Fruit fly (Drosophila melanogaster) whole organism, embryonic: ENCODE data around the gene Aasdh.

Source experiments
- BEAF-32 ChIP-seq: fragments of 200-800 bp; sonication (Bioruptor generic); optimal IDR thresholded peaks from 3 replicates; lab custom pipeline; 2017; ENCODE audit warnings: missing biosample characterization, missing genetic modification characterization, mild to moderate bottlenecking, moderate library complexity, missing genetic modification reagents
- CG10147 ChIP-seq: fragments of 200-800 bp; sonication (Bioruptor generic); optimal IDR thresholded peaks from 2 replicates; lab custom pipeline; 2019; ENCODE audit warnings: missing biosample characterization, mild to moderate bottlenecking, missing genetic modification characterization, moderate library complexity
- CG10209 ChIP-seq: fragments of 200-800 bp; sonication (Bioruptor generic); optimal IDR thresholded peaks from 3 replicates; lab custom pipeline; 2017; ENCODE audit warnings: missing biosample characterization, mild to moderate bottlenecking, missing genetic modification characterization, missing genetic modification reagents
- CG10654 ChIP-seq: fragments of 200-800 bp; sonication (Bioruptor generic); optimal IDR thresholded peaks from 2 replicates; lab custom pipeline; 2016; ENCODE audit warnings: missing biosample characterization, missing genetic modification characterization
- CG10979 ChIP-seq: fragments of 200-800 bp; sonication (Bioruptor generic); optimal IDR thresholded peaks from 2 replicates; lab custom pipeline; 2018; ENCODE audit warnings: missing biosample characterization, mild to moderate bottlenecking, missing genetic modification characterization, moderate library complexity
- CG11695 ChIP-seq: fragments of 200-800 bp; sonication (Bioruptor generic); IDR thresholded peaks from 3 replicates; pipeline ENCODE4 v1.3.6; 2022; ENCODE audit warnings: missing biosample characterization, missing genetic modification characterization
- CG13287 ChIP-seq: fragments of 200-800 bp; sonication (Bioruptor generic); IDR thresholded peaks from 2 replicates; pipeline ENCODE4 v1.3.6; 2022; ENCODE audit warnings: missing biosample characterization, missing genetic modification characterization; ENCODE audit not compliant: partially characterized antibody
- CG1647 ChIP-seq: fragments of 200-800 bp; sonication (Bioruptor generic); optimal IDR thresholded peaks from 3 replicates; lab custom pipeline; 2016; ENCODE audit warnings: missing biosample characterization, missing genetic modification characterization
- CG17328 ChIP-seq: fragments of 200-800 bp; sonication (Bioruptor generic); IDR thresholded peaks from 2 replicates; pipeline ENCODE4 v1.3.6; 2022; ENCODE audit warnings: missing biosample characterization, missing genetic modification characterization
- CG18619 ChIP-seq: fragments of 200-800 bp; sonication (Bioruptor generic); optimal IDR thresholded peaks from 3 replicates; lab custom pipeline; 2017; ENCODE audit warnings: missing biosample characterization, mild to moderate bottlenecking, missing genetic modification characterization
- CG2199 ChIP-seq: fragments of 200-800 bp; sonication (Bioruptor generic); IDR thresholded peaks from 3 replicates; pipeline ENCODE4 v1.3.6; 2022; ENCODE audit warnings: missing biosample characterization, missing genetic modification characterization
- CG34376 ChIP-seq: fragments of 200-800 bp; sonication (Bioruptor generic); optimal IDR thresholded peaks from 2 replicates; lab custom pipeline; 2018; ENCODE audit warnings: missing biosample characterization, mild to moderate bottlenecking, missing genetic modification characterization
- CG34422 ChIP-seq: fragments of 200-800 bp; sonication (Bioruptor generic); IDR thresholded peaks from 3 replicates; pipeline ENCODE4 v1.3.6; 2022; ENCODE audit warnings: missing biosample characterization, missing genetic modification characterization
- CG42726 ChIP-seq: fragments of 200-800 bp; sonication (Bioruptor generic); IDR thresholded peaks from 2 replicates; pipeline ENCODE4 v1.3.6; 2022; ENCODE audit warnings: missing biosample characterization, missing genetic modification characterization; ENCODE audit not compliant: partially characterized antibody
- CG4617 ChIP-seq: fragments of 200-800 bp; sonication (Bioruptor generic); optimal IDR thresholded peaks from 3 replicates; lab custom pipeline; 2016; ENCODE audit warnings: missing biosample characterization, missing genetic modification characterization, borderline replicate concordance
- CG5245 ChIP-seq: fragments of 200-800 bp; sonication (Bioruptor generic); optimal IDR thresholded peaks from 3 replicates; lab custom pipeline; 2016; ENCODE audit warnings: missing biosample characterization, missing genetic modification characterization
- CkIIα-i1 ChIP-seq: fragments of 200-800 bp; sonication (Bioruptor generic); IDR thresholded peaks from 2 replicates; pipeline ENCODE4 v1.3.6; 2022; ENCODE audit warnings: missing biosample characterization, missing genetic modification characterization
- Dp ChIP-seq: fragments of 200-800 bp; sonication (Bioruptor generic); optimal IDR thresholded peaks from 2 replicates; lab custom pipeline; 2018; ENCODE audit warnings: missing biosample characterization, mild to moderate bottlenecking, missing genetic modification characterization, moderate library complexity
- E2f2 ChIP-seq: fragments of 200-800 bp; sonication (Bioruptor generic); IDR thresholded peaks from 2 replicates; pipeline ENCODE4 v1.3.6; 2022; ENCODE audit warnings: missing biosample characterization, missing genetic modification characterization
- Ets65A ChIP-seq: fragments of 200-800 bp; sonication (Bioruptor generic); peaks from one replicate; lab custom pipeline; 2016; ENCODE audit warnings: missing biosample characterization, missing genetic modification characterization
- Fer2 ChIP-seq: fragments of 200-800 bp; sonication (Bioruptor generic); optimal IDR thresholded peaks from 2 replicates; lab custom pipeline; 2018; ENCODE audit warnings: missing biosample characterization, mild to moderate bottlenecking, missing genetic modification characterization, moderate library complexity
- GATAe ChIP-seq: fragments of 200-800 bp; sonication (Bioruptor generic); conservative IDR thresholded peaks from 2 replicates; pipeline ENCODE4 v1.3.6; 2022; ENCODE audit warnings: missing biosample characterization, missing genetic modification characterization
- MBD-R2 ChIP-seq: fragments of 200-800 bp; sonication (Bioruptor generic); IDR thresholded peaks from 2 replicates; pipeline ENCODE4 v1.3.6; 2022; ENCODE audit warnings: missing biosample characterization, missing genetic modification characterization
- Meics ChIP-seq: fragments of 200-800 bp; sonication (Bioruptor generic); optimal IDR thresholded peaks from 2 replicates; lab custom pipeline; 2017; ENCODE audit warnings: missing biosample characterization, mild to moderate bottlenecking, missing genetic modification characterization
- Nf-YC ChIP-seq: fragments of 200-800 bp; optimal IDR thresholded peaks from 3 replicates; lab custom pipeline; 2019; ENCODE audit warnings: missing biosample characterization, mild to moderate bottlenecking, missing genetic modification characterization, moderate library complexity
- Opbp ChIP-seq: fragments of 200-800 bp; sonication (Bioruptor generic); IDR thresholded peaks from 3 replicates; pipeline ENCODE4 v1.3.6; 2022; ENCODE audit warnings: missing biosample characterization, missing genetic modification characterization; ENCODE audit not compliant: partially characterized antibody
- Poxn ChIP-seq: fragments of 200-800 bp; sonication (Bioruptor generic); IDR thresholded peaks from 2 replicates; pipeline ENCODE4 v1.3.6; 2022; ENCODE audit warnings: missing biosample characterization, missing genetic modification characterization
- Scr ChIP-seq: fragments of 200-800 bp; sonication (Bioruptor generic); IDR thresholded peaks from 2 replicates; pipeline ENCODE4 v1.3.6; 2022; ENCODE audit warnings: missing biosample characterization, missing genetic modification characterization; ENCODE audit not compliant: partially characterized antibody
- bab2 ChIP-seq: fragments of 200-800 bp; sonication (Bioruptor generic); optimal IDR thresholded peaks from 2 replicates; lab custom pipeline; 2016; ENCODE audit warnings: missing biosample characterization, missing genetic modification characterization
- cg ChIP-seq: fragments of 200-800 bp; sonication (Bioruptor generic); optimal IDR thresholded peaks from 3 replicates; lab custom pipeline; 2019; ENCODE audit warnings: missing biosample characterization, mild to moderate bottlenecking, missing genetic modification characterization, moderate library complexity
- chn ChIP-seq: fragments of 200-800 bp; sonication (Bioruptor generic); optimal IDR thresholded peaks from 2 replicates; lab custom pipeline; 2016; ENCODE audit warnings: missing biosample characterization, missing genetic modification characterization
- exex ChIP-seq: fragments of 200-800 bp; sonication (Bioruptor generic); optimal IDR thresholded peaks from 4 replicates; lab custom pipeline; 2018; ENCODE audit warnings: missing biosample characterization, mild to moderate bottlenecking, missing genetic modification characterization, moderate library complexity
- fd64A ChIP-seq: fragments of 200-800 bp; sonication (Bioruptor generic); optimal IDR thresholded peaks from 3 replicates; lab custom pipeline; 2018; ENCODE audit warnings: missing biosample characterization, mild to moderate bottlenecking, missing genetic modification characterization
- fru ChIP-seq: fragments of >200 bp; optimal IDR thresholded peaks from 2 replicates; lab custom pipeline; 2017
- gfzf ChIP-seq: fragments of 200-800 bp; sonication (Bioruptor generic); optimal IDR thresholded peaks from 2 replicates; lab custom pipeline; 2016; ENCODE audit warnings: missing biosample characterization, mild to moderate bottlenecking, missing genetic modification characterization, moderate library complexity
- grn ChIP-seq: fragments of 200-800 bp; sonication (Bioruptor generic); optimal IDR thresholded peaks from 3 replicates; lab custom pipeline; 2017; ENCODE audit warnings: missing biosample characterization, missing genetic modification characterization
- gsb-n ChIP-seq: fragments of 200-800 bp; sonication (Bioruptor generic); optimal IDR thresholded peaks from 3 replicates; lab custom pipeline; 2018; ENCODE audit warnings: missing biosample characterization, mild to moderate bottlenecking, missing genetic modification characterization
- hth ChIP-seq: fragments of >200 bp; optimal IDR thresholded peaks from 2 replicates; lab custom pipeline; 2017; ENCODE audit warnings: inconsistent platforms
- ken ChIP-seq: fragments of 200-800 bp; sonication (Bioruptor generic); IDR thresholded peaks from 3 replicates; pipeline ENCODE4 v1.3.6; 2022; ENCODE audit warnings: missing biosample characterization, missing genetic modification characterization
- klu ChIP-seq: fragments of 200-800 bp; sonication (Bioruptor generic); IDR thresholded peaks from 2 replicates; pipeline ENCODE4 v1.3.6; 2022; ENCODE audit warnings: missing biosample characterization, missing genetic modification characterization
- mirr ChIP-seq: fragments of 200-800 bp; sonication (Bioruptor generic); optimal IDR thresholded peaks from 3 replicates; lab custom pipeline; 2018; ENCODE audit warnings: missing biosample characterization, mild to moderate bottlenecking, missing genetic modification characterization
- phol ChIP-seq: fragments of 200-800 bp; sonication (Bioruptor generic); optimal IDR thresholded peaks from 3 replicates; lab custom pipeline; 2018; ENCODE audit warnings: missing biosample characterization, mild to moderate bottlenecking, missing genetic modification characterization, moderate library complexity
- rib ChIP-seq: fragments of 200-800 bp; sonication (Bioruptor generic); IDR thresholded peaks from 2 replicates; pipeline ENCODE4 v1.3.6; 2022; ENCODE audit warnings: missing biosample characterization, missing genetic modification characterization
- sd ChIP-seq: fragments of 200-800 bp; sonication (Bioruptor generic); optimal IDR thresholded peaks from 3 replicates; lab custom pipeline; 2018; ENCODE audit warnings: missing biosample characterization, mild to moderate bottlenecking, missing genetic modification characterization, moderate library complexity
- so ChIP-seq: fragments of 200-800 bp; sonication (Bioruptor generic); IDR thresholded peaks from 3 replicates; pipeline ENCODE4 v1.3.6; 2022; ENCODE audit warnings: missing biosample characterization, missing genetic modification characterization
- vnd ChIP-seq: fragments of 200-800 bp; sonication (Bioruptor generic); IDR thresholded peaks from 3 replicates; pipeline ENCODE4 v1.3.6; 2022; ENCODE audit warnings: missing biosample characterization, missing genetic modification characterization; ENCODE audit not compliant: partially characterized antibody

The Aasdh gene

dm6 chr2L:8449358-8449757, at the start of gene Aasdh (continued):
- TF ChIP-seq CG1647 (GFP tag; lab: Kevin White, UChicago) (no peak), BEAF-32 (peak; percentile 22), Nf-YC (no peak), CG13287 (GFP tag; lab: Robert Waterston, UW) (peak; percentile 48; the same call in 1 of the 2 replicates), CG11695 (GFP tag; lab: Robert Waterston, UW) (no peak), Opbp (GFP tag; lab: Robert Waterston, UW) (0 out of 3 replicates have a peak, but pooled peaks have one; percentile 19), hth (lab: Kevin White, UChicago) (no peak), MBD-R2 (peak; percentile 77), CG2199 (GFP tag; lab: Robert Waterston, UW) (no peak), CG34422 (GFP tag; lab: Robert Waterston, UW) (no peak; the same call in 2 of the 3 replicates), E2f2 (GFP tag; lab: Robert Waterston, UW) (peak; percentile 90), Scr (peak; percentile 34; the same call in 1 of the 2 replicates), Meics (GFP tag; lab: Kevin White, UChicago) (no peak), ken (GFP tag; lab: Robert Waterston, UW) (no peak)

dm6 chr2L:8496269-8496668, 46.9 kb upstream of the Aasdh start, which contains the start of gene Bace:
Bace (minus strand) TSS chr2L:8496307.
- TF ChIP-seq CkIIα-i1 (GFP tag; lab: Robert Waterston, UW) = no peak
- no peak for TF ChIP-seq chn
- peak; percentile 45; the same call in 1 of the 2 replicates for TF ChIP-seq GATAe (GFP tag; lab: Robert Waterston, UW)
- TF ChIP-seq mirr (GFP tag; lab: Kevin White, UChicago) = peak; percentile 70
- peak; percentile 53 for TF ChIP-seq sd (tag; lab: Kevin White, UChicago)
- TF ChIP-seq Poxn (GFP tag; lab: Robert Waterston, UW) = no peak
- TF ChIP-seq vnd (GFP tag; lab: Robert Waterston, UW) = 0 out of 3 replicates have a peak, but pooled peaks have one; percentile 40
- no peak for TF ChIP-seq CG10654
- no peak for TF ChIP-seq Dp (GFP tag; lab: Kevin White, UChicago)
- TF ChIP-seq exex (tag; lab: Kevin White, UChicago) = peak; percentile 93
- no peak for TF ChIP-seq CG10979 (tag; lab: Kevin White, UChicago)
- TF ChIP-seq CG4617 = no peak
- no peak for TF ChIP-seq cg (GFP tag; lab: Kevin White, UChicago)
- no peak for TF ChIP-seq rib (GFP tag; lab: Robert Waterston, UW)
- peak; percentile 85 for TF ChIP-seq CG34376
- no peak for TF ChIP-seq klu (GFP tag; lab: Robert Waterston, UW)
- no peak for TF ChIP-seq CG5245 (GFP tag; lab: Kevin White, UChicago)
- TF ChIP-seq grn = peak; percentile 85
- TF ChIP-seq CG10209 (GFP tag; lab: Kevin White, UChicago) = no peak
- no peak for TF ChIP-seq fd64A
- TF ChIP-seq CG17328 (GFP tag; lab: Robert Waterston, UW) = no peak
- no peak for TF ChIP-seq phol (tag; lab: Kevin White, UChicago)
- TF ChIP-seq Ets65A (GFP tag; lab: Kevin White, UChicago) = peak; percentile 49
- no peak for TF ChIP-seq CG18619 (GFP tag; lab: Kevin White, UChicago)

dm6 chr2L:8490439-8490838, 41.1 kb upstream of the Aasdh start, which contains the start of gene CG43400:
CG43400 (plus strand) TSS chr2L:8490739.
- no peak for TF ChIP-seq CG42726
- no peak for TF ChIP-seq so
- no peak for TF ChIP-seq gsb-n
- TF ChIP-seq CG10147 = no peak
- no peak for TF ChIP-seq CG1647 (GFP tag; lab: Kevin White, UChicago)
- no peak for TF ChIP-seq fru (lab: Kevin White, UChicago)
- no peak for TF ChIP-seq Fer2
- no peak for TF ChIP-seq gfzf (GFP tag; lab: Kevin White, UChicago)
- TF ChIP-seq bab2 (GFP tag; lab: Kevin White, UChicago) = no peak
